Worm (Caenorhabditis elegans): ENCODE results near the gene C50D2.1.

C50D2.1 gene

DNA sequence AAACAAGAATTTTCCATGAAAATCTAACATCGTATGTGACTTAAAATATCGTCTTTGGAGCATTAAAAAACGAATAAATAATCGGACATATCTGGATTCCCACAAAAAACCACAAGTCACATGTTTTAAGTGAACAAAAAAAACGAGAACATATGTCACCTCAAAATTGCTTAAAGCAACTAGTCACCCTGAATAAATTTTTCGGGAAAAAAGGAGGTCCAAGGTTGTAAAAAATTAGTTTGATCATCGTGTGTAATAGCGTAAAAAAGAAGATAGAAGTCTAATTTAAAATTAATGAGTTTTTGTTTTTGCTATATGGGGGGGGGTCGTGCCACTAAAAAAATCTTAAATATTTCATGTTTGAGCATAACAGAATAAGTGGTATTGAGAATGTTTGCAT lies 18.4 kb downstream of the C50D2.1 start:
- TF ChIP-seq dsc-1 (tag; optimal IDR thresholded peaks at IDR 0.05), result peak; percentile 89
- TF ChIP-seq fkh-4 (tag; optimal IDR thresholded peaks at IDR 0.05; ENCODE audit: borderline replicate concordance), result peak; percentile 63
- no peak for TF ChIP-seq egl-13 (tag; optimal IDR thresholded peaks at IDR 0.05)

DNA sequence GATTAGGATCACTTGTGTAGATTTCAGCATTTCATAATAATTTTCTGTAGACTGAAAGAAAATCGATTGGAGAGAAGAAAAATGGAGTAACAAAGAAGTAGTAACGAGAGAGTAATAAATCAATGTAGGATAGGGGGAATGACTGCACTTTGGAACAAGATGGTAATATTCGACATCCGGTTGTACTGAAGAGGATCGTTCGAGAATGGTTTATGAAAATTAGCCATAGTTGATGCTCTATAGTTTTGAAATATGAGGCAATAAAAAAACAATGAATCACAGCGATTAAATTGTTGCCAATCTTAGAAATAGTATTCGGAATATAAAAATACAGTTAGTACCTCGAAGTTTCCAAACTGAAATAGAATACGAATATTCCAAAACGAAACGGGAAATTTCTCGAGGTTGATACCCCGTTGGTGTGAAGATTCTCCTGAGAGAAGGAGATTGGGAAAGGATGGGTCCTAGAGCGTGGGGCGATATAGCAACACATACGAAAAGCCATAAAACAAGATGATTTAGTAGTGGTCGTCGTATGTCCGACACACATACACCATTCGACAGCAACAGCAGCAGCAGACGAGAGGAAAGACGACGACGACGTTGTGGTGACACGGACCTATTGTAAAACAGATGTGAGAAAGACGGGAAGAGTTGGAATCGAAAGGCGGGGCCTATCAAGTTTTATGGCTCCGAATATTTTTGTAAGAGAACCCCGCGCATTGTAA lies 22.3 kb downstream of the C50D2.1 start, which contains the start of gene cwn-1:
Gene cwn-1 (minus strand): TSS at position 51 of the 728 bp plus-strand sequence.
- no peak for TF ChIP-seq alr-1 (tag; optimal IDR thresholded peaks at IDR 0.05; ENCODE audit: borderline replicate concordance)
- TF ChIP-seq efl-1 (optimal IDR thresholded peaks at IDR 0.05), result no peak
- TF ChIP-seq efl-1 (GFP tag; optimal IDR thresholded peaks at IDR 0.05 in 1 of 2), result no peak
- peak; percentile 42 for TF ChIP-seq fkh-4 (tag; optimal IDR thresholded peaks at IDR 0.05; ENCODE audit: borderline replicate concordance)
- TF ChIP-seq efl-3 (GFP tag; optimal IDR thresholded peaks at IDR 0.05), result no peak
- no peak for TF ChIP-seq nhr-19 (GFP tag; conservative IDR thresholded peaks at IDR 0.05)
- peak; percentile 78 for TF ChIP-seq dsc-1 (tag; optimal IDR thresholded peaks at IDR 0.05)
- TF ChIP-seq elt-3 (tag; optimal IDR thresholded peaks at IDR 0.05), result no peak
- TF ChIP-seq Y116A8C.19 (tag; optimal IDR thresholded peaks at IDR 0.05; ENCODE audit: borderline replicate concordance), result no peak
- TF ChIP-seq blmp-1 (tag; optimal IDR thresholded peaks at IDR 0.05), result no peak
- TF ChIP-seq tlp-1 (tag; optimal IDR thresholded peaks at IDR 0.05), result no peak
- no peak for TF ChIP-seq nhr-85 (tag)
- TF ChIP-seq aly-2 (tag; optimal IDR thresholded peaks at IDR 0.05), result no peak
- no peak for TF ChIP-seq mef-2 (tag; optimal IDR thresholded peaks at IDR 0.05)
- TF ChIP-seq sox-4 (tag; optimal IDR thresholded peaks at IDR 0.05), result no peak
- no peak for TF ChIP-seq rnt-1 (tag; optimal IDR thresholded peaks at IDR 0.05)
- no peak for TF ChIP-seq nhr-71 (tag; optimal IDR thresholded peaks at IDR 0.05)
- TF ChIP-seq C04F5.9 (tag; optimal IDR thresholded peaks at IDR 0.05), result no peak

ce11 chrII:135166-135565 lies 23.8 kb downstream of the C50D2.1 start, which contains the start of gene K10B4.1:
TSS of gene K10B4.1 (plus strand) at chrII:135466.
- TF ChIP-seq nhr-85 (tag) (peak; percentile 0), unc-130 (tag; optimal IDR thresholded peaks at IDR 0.05) (no peak), elt-2 (tag; optimal IDR thresholded peaks at IDR 0.05) (no peak)

DNA sequence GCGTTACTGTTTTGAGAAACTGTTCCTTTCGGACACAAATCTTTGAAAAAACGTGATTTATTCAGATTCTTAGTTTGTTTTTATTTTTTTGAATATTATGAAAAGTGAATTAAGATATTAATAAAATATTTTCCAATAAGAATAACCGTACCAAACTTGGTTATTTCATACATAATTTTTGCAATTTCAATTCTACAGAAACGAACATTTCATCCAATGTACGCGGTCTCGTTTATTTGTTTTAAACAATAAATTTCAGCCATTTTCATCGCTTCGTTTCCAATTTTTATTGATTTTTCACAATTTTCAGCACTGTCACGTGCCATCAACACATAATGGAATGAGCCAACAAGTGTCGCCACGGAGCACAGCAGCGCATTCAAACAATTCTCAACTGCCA lies 35.6 kb downstream of the C50D2.1 start, which contains the start of gene T25D3.4:
Gene T25D3.4 (plus strand): TSS at position 301 of the 400 bp plus-strand sequence.
- TF ChIP-seq nhr-90 (tag; optimal IDR thresholded peaks at IDR 0.05; ENCODE audit: poor library complexity), result peak; percentile 4
- peak in 1 of 2 experiments; percentile 49 for TF ChIP-seq lsy-2 (tag; optimal IDR thresholded peaks at IDR 0.05)
- peak in 1 of 2 experiments; percentile 23 for TF ChIP-seq lin-35 (GFP tag; optimal IDR thresholded peaks at IDR 0.05)
- TF ChIP-seq snpc-4 (tag; optimal IDR thresholded peaks at IDR 0.05), result no peak
- TF ChIP-seq pax-3 (tag; optimal IDR thresholded peaks at IDR 0.05), result peak; percentile 48
- no peak for TF ChIP-seq nhr-85 (tag)
- TF ChIP-seq mep-1 (tag; optimal IDR thresholded peaks at IDR 0.05), result no peak

DNA sequence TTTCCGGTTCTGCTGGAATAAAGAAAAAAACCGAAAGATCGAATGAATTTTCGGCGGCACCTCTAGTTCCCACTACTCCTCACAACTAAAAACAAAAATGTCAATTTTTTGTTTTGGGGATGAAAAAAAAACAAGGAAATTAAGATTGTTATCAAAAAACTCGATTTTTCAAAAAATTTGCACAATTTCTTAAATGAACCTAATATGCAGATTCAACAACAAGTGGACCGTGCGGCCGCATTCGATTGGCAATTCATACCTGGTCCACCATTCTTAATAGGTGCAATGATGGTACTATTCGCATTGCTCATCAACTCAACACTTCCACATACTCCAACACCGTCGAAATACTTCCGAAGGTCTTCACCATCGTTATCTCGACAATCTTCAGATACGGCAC lies 40.1 kb downstream of the C50D2.1 start:
- TF ChIP-seq jun-1 (tag; optimal IDR thresholded peaks at IDR 0.05) (no peak), dpl-1 (GFP tag; optimal IDR thresholded peaks at IDR 0.05) (no peak), ces-1 (GFP tag; optimal IDR thresholded peaks at IDR 0.05) (no peak), swsn-7 (tag; optimal IDR thresholded peaks at IDR 0.05) (no peak), hpl-2 (GFP tag; optimal IDR thresholded peaks at IDR 0.05) (no peak), irx-1 (tag; optimal IDR thresholded peaks at IDR 0.05) (no peak), lsy-2 (tag; optimal IDR thresholded peaks at IDR 0.05) (no peak), ztf-11 (tag; optimal IDR thresholded peaks at IDR 0.05) (no peak), efl-1 (optimal IDR thresholded peaks at IDR 0.05) (no peak), efl-1 (GFP tag; optimal IDR thresholded peaks at IDR 0.05 in 1 of 2) (no peak), mdl-1 (tag; optimal IDR thresholded peaks at IDR 0.05) (no peak), lin-39 (tag; optimal IDR thresholded peaks at IDR 0.05) (no peak), sptf-1 (tag; optimal IDR thresholded peaks at IDR 0.05) (no peak), nhr-20 (tag; optimal IDR thresholded peaks at IDR 0.05) (no peak), snu-23 (GFP tag; optimal IDR thresholded peaks at IDR 0.05) (no peak), pax-3 (tag; optimal IDR thresholded peaks at IDR 0.05) (no peak), nhr-71 (tag; optimal IDR thresholded peaks at IDR 0.05) (no peak), unc-86 (tag; optimal IDR thresholded peaks at IDR 0.05) (no peak), ama-1 (optimal IDR thresholded peaks at IDR 0.05) (no peak)
